Fruit fly (Drosophila melanogaster) whole organism, embryonic: ENCODE measurements around the gene CG10694.

Experiments
- CG7271 ChIP-seq: fragments of 200-800 bp; sonication (Bioruptor generic); optimal IDR thresholded peaks from 2 replicates; lab custom pipeline; 2018; ENCODE audit warnings: missing biosample characterization, mild to moderate bottlenecking, missing genetic modification characterization, moderate library complexity
- CTCF ChIP-seq: fragments of 200-800 bp; sonication (Bioruptor generic); optimal IDR thresholded peaks from 2 replicates; lab custom pipeline; 2017; ENCODE audit warnings: missing biosample characterization, mild to moderate bottlenecking, missing genetic modification characterization, moderate library complexity
- Gug ChIP-seq: fragments of 200-800 bp; sonication (Bioruptor generic); IDR thresholded peaks from 4 replicates; pipeline ENCODE4 v1.3.6; 2022; ENCODE audit warnings: missing biosample characterization, missing genetic modification characterization
- HLHmδ ChIP-seq: fragments of 200-800 bp; sonication (Bioruptor generic); optimal IDR thresholded peaks from 2 replicates; lab custom pipeline; 2018; ENCODE audit warnings: missing biosample characterization, mild to moderate bottlenecking, missing genetic modification characterization, moderate library complexity
- Lim3 ChIP-seq: fragments of 200-800 bp; sonication (Bioruptor generic); IDR thresholded peaks from 2 replicates; pipeline ENCODE4 v1.3.6; 2022; ENCODE audit warnings: missing biosample characterization, missing genetic modification characterization
- TFAM ChIP-seq: fragments of 200-800 bp; sonication (Bioruptor generic); optimal IDR thresholded peaks from 2 replicates; lab custom pipeline; 2017; ENCODE audit warnings: missing biosample characterization, missing genetic modification characterization, inconsistent platforms
- dan ChIP-seq: fragments of 200-800 bp; sonication (Bioruptor generic); IDR thresholded peaks from 2 replicates; pipeline ENCODE4 v1.3.6; 2022; ENCODE audit warnings: missing biosample characterization, missing genetic modification characterization
- inv ChIP-seq: fragments of 200-800 bp; sonication (Bioruptor generic); IDR thresholded peaks from 2 replicates; pipeline ENCODE4 v1.3.6; 2022; ENCODE audit warnings: missing biosample characterization, missing genetic modification characterization; ENCODE audit not compliant: partially characterized antibody
- pnt ChIP-seq: fragments of 200-800 bp; sonication (Bioruptor generic); optimal IDR thresholded peaks from 3 replicates; lab custom pipeline; 2016; ENCODE audit warnings: missing biosample characterization, missing genetic modification characterization
- zfh1 ChIP-seq: fragments of 200-800 bp; sonication (Bioruptor generic); IDR thresholded peaks from 3 replicates; pipeline ENCODE4 v1.3.6; 2022; ENCODE audit warnings: missing biosample characterization, missing genetic modification characterization

dm6 chr3R:24105312-24105902 is 1.8 kb upstream of the CG10694 start, which contains the start of gene Syx1A:
- TF ChIP-seq CG7271 (no peak), TFAM (GFP tag; lab: Kevin White, UChicago) (no peak), zfh1 (GFP tag; lab: Robert Waterston, UW) (no peak), dan (no peak), inv (GFP tag; lab: Robert Waterston, UW) (no peak), pnt (GFP tag; lab: Kevin White, UChicago) (no peak), HLHmδ (peak; percentile 10), Lim3 (GFP tag; lab: Robert Waterston, UW) (no peak), CTCF (GFP tag; lab: Kevin White, UChicago) (peak; percentile 44), Gug (no peak)
